Fruit fly (Drosophila melanogaster): ENCODE results near the gene Slc25A46b.

Slc25A46b gene

DNA sequence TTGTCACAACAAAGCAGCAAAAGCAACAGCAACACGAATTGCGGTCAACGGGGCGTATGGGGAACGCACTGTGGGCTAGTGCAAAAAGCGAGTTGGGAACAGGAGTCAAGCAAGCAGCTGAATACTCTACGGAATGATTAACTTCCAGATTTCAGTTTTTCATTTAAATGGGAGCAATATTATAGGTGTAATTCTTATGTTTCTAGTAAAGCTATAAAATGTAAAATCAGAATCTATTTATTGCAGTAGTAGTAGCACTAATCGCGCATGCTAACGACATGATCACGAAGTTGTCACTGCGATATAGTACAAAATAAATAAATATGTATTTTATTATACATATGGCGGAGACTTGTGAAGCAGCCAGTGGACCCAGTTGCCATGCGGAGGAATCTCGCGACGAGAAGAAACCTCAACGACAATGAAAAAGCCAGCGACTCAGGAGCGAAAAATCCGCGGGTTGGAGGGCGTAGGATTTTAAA lies 50.3 kb downstream of the Slc25A46b start (continued):
- TF ChIP-seq nom (GFP tag; optimal IDR thresholded peaks at IDR 0.05) (peak; percentile 35), CG6654 (GFP tag; optimal IDR thresholded peaks at IDR 0.05) (no peak), dysf (GFP tag; IDR thresholded peaks at IDR 0.05) (0 out of 3 replicates have a peak, but pooled peaks have one; percentile 11), CG11696 (GFP tag; IDR thresholded peaks at IDR 0.05) (no peak), CG15269 (tag; optimal IDR thresholded peaks at IDR 0.05) (no peak), vvl (GFP tag; IDR thresholded peaks at IDR 0.05) (peak; percentile 15; the same call in 1 of the 2 replicates), CG7372 (GFP tag; IDR thresholded peaks at IDR 0.05) (peak; percentile 59; the same call in 1 of the 2 replicates), CG3838 (GFP tag; optimal IDR thresholded peaks at IDR 0.05) (no peak)

- TF ChIP-seq CG1233 (GFP tag; optimal IDR thresholded peaks at IDR 0.05) (peak; percentile 12), wek (GFP tag; optimal IDR thresholded peaks at IDR 0.05) (peak; percentile 21), cwo (GFP tag; optimal IDR thresholded peaks at IDR 0.05) (peak; percentile 88), Adf1 (GFP tag; IDR thresholded peaks at IDR 0.05) (peak; percentile 21; the same call in 1 of the 2 replicates), CG7839 (tag; optimal IDR thresholded peaks at IDR 0.05) (no peak), sima (GFP tag; optimal IDR thresholded peaks at IDR 0.05) (no peak), Stat92E (GFP tag; optimal IDR thresholded peaks at IDR 0.05) (peak in 1 of 3 experiments; percentile 72), chinmo (GFP tag; IDR thresholded peaks at IDR 0.05; ENCODE audit: partially characterized antibody) (0 out of 4 replicates have a peak, but pooled peaks have one; percentile 17), so (GFP tag; IDR thresholded peaks at IDR 0.05) (no peak), CG18599 (GFP tag; optimal IDR thresholded peaks at IDR 0.05) (peak; percentile 17), Hmr (GFP tag; optimal IDR thresholded peaks at IDR 0.05) (peak; percentile 32), Pdp1 (GFP tag; optimal IDR thresholded peaks at IDR 0.05) (peak in 1 of 2 experiments; percentile 29), HmgZ (tag; optimal IDR thresholded peaks at IDR 0.05) (peak; percentile 61), cg (GFP tag; optimal IDR thresholded peaks at IDR 0.05) (peak; percentile 16), grn (GFP tag; optimal IDR thresholded peaks at IDR 0.05) (peak; percentile 97), sqz (GFP tag; optimal IDR thresholded peaks at IDR 0.05) (no peak), Deaf1 (tag; optimal IDR thresholded peaks at IDR 0.05) (peak; percentile 31), salm (tag; optimal IDR thresholded peaks at IDR 0.05) (peak; percentile 0), CG14667 (GFP tag; IDR thresholded peaks at IDR 0.05) (no peak), CG34376 (GFP tag; optimal IDR thresholded peaks at IDR 0.05) (peak; percentile 89), Fer1 (GFP tag; optimal IDR thresholded peaks at IDR 0.05) (peak; percentile 34), mirr (GFP tag; optimal IDR thresholded peaks at IDR 0.05) (peak; percentile 96), crol (GFP tag; IDR thresholded peaks at IDR 0.05) (peak; percentile 93), CG10543 (GFP tag; optimal IDR thresholded peaks at IDR 0.05) (peak; percentile 64), CG2202 (tag; optimal IDR thresholded peaks at IDR 0.05) (no peak), Dad (GFP tag; optimal IDR thresholded peaks at IDR 0.05) (no peak), sd (tag; optimal IDR thresholded peaks at IDR 0.05) (peak; percentile 79), exex (tag; optimal IDR thresholded peaks at IDR 0.05) (peak; percentile 95), CG8924 (tag; optimal IDR thresholded peaks at IDR 0.05) (peak; percentile 34), Hand (GFP tag; optimal IDR thresholded peaks at IDR 0.05) (no peak), Vsx1 (GFP tag; optimal IDR thresholded peaks at IDR 0.05) (peak; percentile 49), caup (GFP tag; optimal IDR thresholded peaks at IDR 0.05; ENCODE audit: severe bottlenecking) (peak; percentile 43), pfk (GFP tag; optimal IDR thresholded peaks at IDR 0.05) (peak; percentile 48), CG15479 (GFP tag; optimal IDR thresholded peaks at IDR 0.05) (peak; percentile 32), CG8290 (GFP tag; optimal IDR thresholded peaks at IDR 0.05) (no peak), CG8290 (tag; optimal IDR thresholded peaks at IDR 0.05) (peak in 1 of 2 experiments; percentile 22), Ada2b (GFP tag; IDR thresholded peaks at IDR 0.05) (no peak), CG14441 (GFP tag; IDR thresholded peaks at IDR 0.05) (0 out of 2 replicates have a peak, but pooled peaks have one; percentile 23), CG2199 (GFP tag; IDR thresholded peaks at IDR 0.05) (0 out of 3 replicates have a peak, but pooled peaks have one; percentile 21)
These were observed 51.2 kb downstream of the Slc25A46b start for dm6 chr2L:18147511-18148072.

Data from whole organism, embryonic.